Worm (Caenorhabditis elegans) whole organism, late embryonic: Measurements from ENCODE around the gene nhr-114.

Experiments
- C08G9.2 ChIP-seq: sonication (generic microtip); optimal IDR thresholded peaks from 2 replicates; lab custom pipeline; 2016; ENCODE audit warnings: mild to moderate bottlenecking, missing genetic modification characterization, moderate library complexity, missing compliant biosample characterization
- C38D4.7 ChIP-seq: fragments of 200-800 bp; sonication (Bioruptor generic); optimal IDR thresholded peaks from 2 replicates; lab custom pipeline; 2018; ENCODE audit warnings: mild to moderate bottlenecking, missing genetic modification characterization, moderate library complexity, missing compliant biosample characterization
- F13H6.1 ChIP-seq: sonication (generic microtip); optimal IDR thresholded peaks from 2 replicates; lab custom pipeline; 2016; ENCODE audit warnings: missing genetic modification characterization, missing compliant biosample characterization
- K09A11.1 ChIP-seq: sonication (generic microtip); optimal IDR thresholded peaks from 2 replicates; lab custom pipeline; 2017; ENCODE audit warnings: antibody characterized with exemption, mild to moderate bottlenecking, missing genetic modification characterization, missing compliant biosample characterization; ENCODE audit not compliant: insufficient read depth
- T23F11.4 ChIP-seq: fragments of 200-800 bp; sonication (Bioruptor generic); optimal IDR thresholded peaks from 2 replicates; lab custom pipeline; 2018; ENCODE audit warnings: mild to moderate bottlenecking, missing genetic modification characterization, missing compliant biosample characterization
- ceh-14 ChIP-seq: sonication (generic microtip); optimal IDR thresholded peaks from 2 replicates; lab custom pipeline; 2016; ENCODE audit warnings: missing genotype, missing genetic modification characterization, missing compliant biosample characterization
- ceh-2 ChIP-seq: sonication (generic microtip); optimal IDR thresholded peaks from 2 replicates; lab custom pipeline; 2016; ENCODE audit warnings: missing genotype, missing genetic modification characterization, missing compliant biosample characterization
- ceh-22 ChIP-seq: sonication (generic microtip); optimal IDR thresholded peaks from 2 replicates; lab custom pipeline; 2017; ENCODE audit warnings: missing biosample characterization, missing genetic modification characterization
- ceh-24 ChIP-seq: sonication (generic microtip); optimal IDR thresholded peaks from 2 replicates; lab custom pipeline; 2016; ENCODE audit warnings: mild to moderate bottlenecking, missing genetic modification characterization, missing compliant biosample characterization
- ceh-30 ChIP-seq: fragments of 150-350 bp; optimal IDR thresholded peaks from 2 replicates; lab custom pipeline; 2014; ENCODE audit warnings: missing biosample characterization, missing genetic modification characterization
- ceh-31 ChIP-seq: sonication (generic microtip); optimal IDR thresholded peaks from 2 replicates; lab custom pipeline; 2016; ENCODE audit warnings: missing genetic modification characterization, missing compliant biosample characterization
- ceh-45 ChIP-seq: fragments of 200-800 bp; sonication (Bioruptor generic); IDR thresholded peaks from 2 replicates; pipeline ENCODE4 v1.3.6; 2022; ENCODE audit warnings: missing genetic modification reagents, missing genetic modification characterization, missing compliant biosample characterization
- ceh-48 ChIP-seq: sonication (generic microtip); optimal IDR thresholded peaks from 2 replicates; lab custom pipeline; 2016; ENCODE audit warnings: missing genetic modification characterization, inconsistent platforms, missing compliant biosample characterization
- dmd-4 ChIP-seq: sonication (generic microtip); optimal IDR thresholded peaks from 2 replicates; lab custom pipeline; 2016; ENCODE audit warnings: borderline replicate concordance, missing genetic modification characterization, missing compliant biosample characterization
- dve-1 ChIP-seq: sonication (generic microtip); optimal IDR thresholded peaks from 2 replicates; lab custom pipeline; 2017; ENCODE audit warnings: antibody characterized with exemption, mild to moderate bottlenecking, missing genetic modification characterization, missing compliant biosample characterization
- elt-2 ChIP-seq: sonication (generic microtip); optimal IDR thresholded peaks from 2 replicates; lab custom pipeline; 2016; ENCODE audit warnings: missing genetic modification reagents, missing genetic modification characterization, missing compliant biosample characterization
- ets-4 ChIP-seq: sonication (generic microtip); optimal IDR thresholded peaks from 2 replicates; lab custom pipeline; 2016; ENCODE audit warnings: missing genetic modification characterization, missing compliant biosample characterization
- eyg-1 ChIP-seq: sonication (generic microtip); optimal IDR thresholded peaks from 2 replicates; lab custom pipeline; 2016; ENCODE audit warnings: missing genotype, missing genetic modification characterization, missing compliant biosample characterization
- fkh-10 ChIP-seq: fragments of 150-350 bp; optimal IDR thresholded peaks from 2 replicates; lab custom pipeline; 2014; ENCODE audit warnings: missing biosample characterization, missing genetic modification reagents, missing genetic modification characterization
- fkh-6 ChIP-seq: sonication (generic microtip); optimal IDR thresholded peaks from 2 replicates; lab custom pipeline; 2016; ENCODE audit warnings: missing genetic modification characterization, missing compliant biosample characterization
- gmeb-2 ChIP-seq: sonication (generic microtip); optimal IDR thresholded peaks from 2 replicates; lab custom pipeline; 2016; ENCODE audit warnings: missing genetic modification characterization, inconsistent platforms, missing compliant biosample characterization
- hlh-30 ChIP-seq: sonication (generic microtip); optimal IDR thresholded peaks from 2 replicates; lab custom pipeline; 2017; ENCODE audit warnings: antibody characterized with exemption, missing genetic modification characterization, missing compliant biosample characterization; ENCODE audit not compliant: insufficient read depth
- madf-2 ChIP-seq: sonication (generic microtip); optimal IDR thresholded peaks from 2 replicates; lab custom pipeline; 2017; ENCODE audit warnings: missing genetic modification characterization, missing compliant biosample characterization
- nfya-1 ChIP-seq: sonication (generic microtip); optimal IDR thresholded peaks from 2 replicates; lab custom pipeline; 2017; ENCODE audit warnings: missing genetic modification characterization, mild to moderate bottlenecking, missing compliant biosample characterization, antibody characterized with exemption, moderate library complexity
- nhr-232 ChIP-seq: sonication (generic microtip); optimal IDR thresholded peaks from 2 replicates; lab custom pipeline; 2016; ENCODE audit warnings: missing genetic modification characterization, missing compliant biosample characterization
- npax-4 ChIP-seq: sonication (generic microtip); optimal IDR thresholded peaks from 2 replicates; lab custom pipeline; 2016; ENCODE audit warnings: missing genetic modification characterization, missing compliant biosample characterization
- pag-3 ChIP-seq: sonication (generic microtip); optimal IDR thresholded peaks from 2 replicates; lab custom pipeline; 2016; ENCODE audit warnings: missing compliant biosample characterization, missing genetic modification characterization, borderline replicate concordance
- pat-9 ChIP-seq: fragments of 200-800 bp; sonication (Bioruptor generic); optimal IDR thresholded peaks from 2 replicates; lab custom pipeline; 2018; ENCODE audit warnings: mild to moderate bottlenecking, missing genetic modification characterization, moderate library complexity, missing compliant biosample characterization
- pax-1 ChIP-seq: fragments of 150-350 bp; optimal IDR thresholded peaks from 2 replicates; lab custom pipeline; 2014; ENCODE audit warnings: missing biosample characterization, missing genetic modification characterization
- pha-4 ChIP-seq: fragments of 150-350 bp; optimal IDR thresholded peaks from 2 replicates; lab custom pipeline; 2018; ENCODE audit warnings: missing biosample characterization, missing genetic modification reagents, missing genetic modification characterization
- pros-1 ChIP-seq: fragments of 150-350 bp; optimal IDR thresholded peaks from 2 replicates; lab custom pipeline; 2014; ENCODE audit warnings: missing biosample characterization, missing genetic modification reagents, missing genetic modification characterization
- sdc-2 ChIP-seq: sonication (generic microtip); optimal IDR thresholded peaks from 2 replicates; lab custom pipeline; 2016; ENCODE audit warnings: missing genotype, missing genetic modification characterization, missing compliant biosample characterization
- sox-4 ChIP-seq: sonication (generic microtip); optimal IDR thresholded peaks from 2 replicates; lab custom pipeline; 2017; ENCODE audit warnings: mild to moderate bottlenecking, missing genetic modification characterization, inconsistent platforms, missing compliant biosample characterization
- syd-9 ChIP-seq: sonication (generic microtip); optimal IDR thresholded peaks from 2 replicates; lab custom pipeline; 2016; ENCODE audit warnings: mild to moderate bottlenecking, missing genetic modification characterization, moderate library complexity, missing compliant biosample characterization
- ttx-3 ChIP-seq: sonication (generic microtip); optimal IDR thresholded peaks from 2 replicates; lab custom pipeline; 2016; ENCODE audit warnings: missing genetic modification reagents, missing genetic modification characterization, missing compliant biosample characterization

The nhr-114 gene

ce11 chrV:4194587-4195211 is 7.7 kb downstream of the nhr-114 start, which contains the start of gene Y45G5AM.9 (continued):
- TF ChIP-seq madf-2 (tag; lab: Kevin White, UChicago) (peak; percentile 2), ttx-3 (tag; lab: Kevin White, UChicago) (peak; percentile 40), sox-4 (peak; percentile 38), T23F11.4 (GFP tag; lab: Kevin White, UChicago) (no peak), C08G9.2 (tag; lab: Kevin White, UChicago) (peak; percentile 2), F13H6.1 (peak; percentile 66), dmd-4 (no peak), npax-4 (tag; lab: Kevin White, UChicago) (no peak), ceh-31 (peak; percentile 82), gmeb-2 (peak; percentile 11), ceh-14 (peak; percentile 72), syd-9 (peak; percentile 40), nhr-232 (tag; lab: Kevin White, UChicago) (no peak), ceh-30 (tag; lab: Kevin White, UChicago) (no peak), dve-1 (tag; lab: Kevin White, UChicago) (peak; percentile 61), ceh-2 (peak; percentile 59), ceh-24 (tag; lab: Kevin White, UChicago) (no peak), fkh-6 (tag; lab: Kevin White, UChicago) (no peak), pat-9 (tag; lab: Kevin White, UChicago) (peak; percentile 39), ceh-22 (tag; lab: Kevin White, UChicago) (no peak), ceh-45 (GFP tag; lab: Robert Waterston, UW) (no peak), ets-4 (tag; lab: Kevin White, UChicago) (peak; percentile 39), elt-2 (tag; lab: Kevin White, UChicago) (peak; percentile 83), C38D4.7 (GFP tag; lab: Kevin White, UChicago) (peak; percentile 28), fkh-10 (GFP tag; lab: Kevin White, UChicago) (peak; percentile 8), pha-4 (tag; lab: Kevin White, UChicago) (no peak), nfya-1 (tag; lab: Kevin White, UChicago) (peak; percentile 76), pag-3 (no peak), sdc-2 (tag; lab: Kevin White, UChicago) (peak; percentile 25), pax-1 (tag; lab: Kevin White, UChicago) (no peak), pros-1 (no peak), ceh-48 (peak; percentile 83)

ce11 chrV:4195283-4195682 is 8.3 kb downstream of the nhr-114 start, which contains the start of gene algn-5:
TSS of gene algn-5 (plus strand) at chrV:4195577.
- TF ChIP-seq F13H6.1: no peak
- TF ChIP-seq K09A11.1 (tag; lab: Kevin White, UChicago): no peak
- no peak for TF ChIP-seq syd-9
- no peak for TF ChIP-seq ttx-3 (tag; lab: Kevin White, UChicago)
- TF ChIP-seq hlh-30 (tag; lab: Kevin White, UChicago): no peak
- no peak for TF ChIP-seq ceh-30 (tag; lab: Kevin White, UChicago)
- TF ChIP-seq fkh-10 (GFP tag; lab: Kevin White, UChicago): no peak

ce11 chrV:4199185-4199584 is 12.2 kb downstream of the nhr-114 start, which contains the start of gene rpac-40:
TSS of gene rpac-40 (plus strand) at chrV:4199485.
- no peak for TF ChIP-seq eyg-1 (tag; lab: Kevin White, UChicago)
- TF ChIP-seq pax-1 (tag; lab: Kevin White, UChicago): no peak
- TF ChIP-seq ceh-30 (tag; lab: Kevin White, UChicago): no peak
- no peak for TF ChIP-seq ceh-45 (GFP tag; lab: Robert Waterston, UW)
- TF ChIP-seq ceh-24 (tag; lab: Kevin White, UChicago): no peak
- TF ChIP-seq fkh-6 (tag; lab: Kevin White, UChicago): no peak
- no peak for TF ChIP-seq pros-1
- TF ChIP-seq ttx-3 (tag; lab: Kevin White, UChicago): no peak
- TF ChIP-seq, all 69 proteins: peak for 0
